Worm (Caenorhabditis elegans): Measurements from ENCODE around the gene csp-1.

Gene csp-1

ce11 chrII:13575018-13575948 is 25.7 kb upstream of the csp-1 start, which contains the start of the genes mrpl-37 and lin-38 (continued):
- peak; percentile 29 for TF ChIP-seq nhr-28 (tag; optimal IDR thresholded peaks at IDR 0.05)
- TF ChIP-seq dmd-6 (GFP tag; IDR thresholded peaks at IDR 0.05): no peak
- TF ChIP-seq D1046.2 (GFP tag; IDR thresholded peaks at IDR 0.05): no peak
- no peak for TF ChIP-seq ztf-7 (tag; optimal IDR thresholded peaks at IDR 0.05)
- peak; percentile 73 for TF ChIP-seq mep-1 (tag; optimal IDR thresholded peaks at IDR 0.05)
- no peak for TF ChIP-seq Y5F2A.4 (GFP tag; optimal IDR thresholded peaks at IDR 0.05)
- TF ChIP-seq nhr-48 (tag; optimal IDR thresholded peaks at IDR 0.05): no peak
- no peak for TF ChIP-seq Y75B8A.6 (GFP tag; IDR thresholded peaks at IDR 0.05)
- TF ChIP-seq hlh-30 (tag; optimal IDR thresholded peaks at IDR 0.05; ENCODE audit: insufficient read depth): peak; percentile 80
- no peak for TF ChIP-seq pqm-1 (tag; optimal IDR thresholded peaks at IDR 0.05)
- TF ChIP-seq dve-1 (tag; optimal IDR thresholded peaks at IDR 0.05; ENCODE audit: insufficient read depth): peak; percentile 64
- no peak for TF ChIP-seq Y48G9A.11 (GFP tag; IDR thresholded peaks at IDR 0.05)
- no peak for TF ChIP-seq unc-62 (GFP tag; optimal IDR thresholded peaks at IDR 0.05 in 1 of 2)
- no peak for TF ChIP-seq unc-62 (tag; optimal IDR thresholded peaks at IDR 0.05)
- no peak for TF ChIP-seq spr-1 (tag; optimal IDR thresholded peaks at IDR 0.05)
- TF ChIP-seq lin-1 (GFP tag; IDR thresholded peaks at IDR 0.05): no peak
- TF ChIP-seq egl-27 (tag; optimal IDR thresholded peaks at IDR 0.05): no peak
- TF ChIP-seq rbr-2 (tag; optimal IDR thresholded peaks at IDR 0.05): peak; percentile 58
- no peak for TF ChIP-seq hlh-11 (tag; optimal IDR thresholded peaks at IDR 0.05)
- peak; percentile 58 for TF ChIP-seq nhr-6 (tag; optimal IDR thresholded peaks at IDR 0.05)
- no peak for TF ChIP-seq snpc-4 (tag; optimal IDR thresholded peaks at IDR 0.05)
- TF ChIP-seq F44E2.7 (GFP tag; IDR thresholded peaks at IDR 0.05): no peak
- no peak for TF ChIP-seq spr-3 (GFP tag; optimal IDR thresholded peaks at IDR 0.05)
- no peak for TF ChIP-seq nhr-76 (tag; optimal IDR thresholded peaks at IDR 0.05)
- no peak for TF ChIP-seq daf-8 (GFP tag; IDR thresholded peaks at IDR 0.05)
- TF ChIP-seq duxl-1 (tag; optimal IDR thresholded peaks at IDR 0.05; ENCODE audit: poor library complexity): no peak
- no peak for TF ChIP-seq zfp-2 (tag; optimal IDR thresholded peaks at IDR 0.05)
- TF ChIP-seq mxl-3 (GFP tag; optimal IDR thresholded peaks at IDR 0.05): no peak
- TF ChIP-seq zag-1 (tag; optimal IDR thresholded peaks at IDR 0.05): no peak
- no peak for TF ChIP-seq saeg-2 (GFP tag; IDR thresholded peaks at IDR 0.05)
- TF ChIP-seq snpc-1.2 (GFP tag; IDR thresholded peaks at IDR 0.05): no peak
- TF ChIP-seq tra-1 (GFP tag; IDR thresholded peaks at IDR 0.05): no peak
- peak; percentile 25 for TF ChIP-seq F37D6.2 (tag; optimal IDR thresholded peaks at IDR 0.05)
- no peak for TF ChIP-seq nhr-10 (tag; optimal IDR thresholded peaks at IDR 0.05)
- TF ChIP-seq ceh-32 (tag; optimal IDR thresholded peaks at IDR 0.05; ENCODE audit: poor library complexity): no peak
- peak in 1 of 2 experiments; percentile 55 for TF ChIP-seq mdl-1 (tag; optimal IDR thresholded peaks at IDR 0.05)
- no peak for TF ChIP-seq aly-2 (tag; optimal IDR thresholded peaks at IDR 0.05)
- no peak for TF ChIP-seq nhr-237 (tag; optimal IDR thresholded peaks at IDR 0.05)
- TF ChIP-seq daf-12 (tag; optimal IDR thresholded peaks at IDR 0.05): no peak
- TF ChIP-seq attf-4 (tag; optimal IDR thresholded peaks at IDR 0.05): no peak
- no peak for TF ChIP-seq ctbp-1 (GFP tag; IDR thresholded peaks at IDR 0.05)
- no peak for TF ChIP-seq T20F7.1 (GFP tag; optimal IDR thresholded peaks at IDR 0.05)
- peak; percentile 48 for TF ChIP-seq nhr-11 (tag; optimal IDR thresholded peaks at IDR 0.05)
- TF ChIP-seq cey-2 (tag; optimal IDR thresholded peaks at IDR 0.05; ENCODE audit: borderline replicate concordance, insufficient read depth): no peak
- TF ChIP-seq F49E8.2 (tag; optimal IDR thresholded peaks at IDR 0.05; ENCODE audit: borderline replicate concordance): peak; percentile 13
- peak; percentile 53 for TF ChIP-seq fkh-10 (GFP tag; optimal IDR thresholded peaks at IDR 0.05)
- no peak for TF ChIP-seq unc-130 (GFP tag; optimal IDR thresholded peaks at IDR 0.05)
- no peak for TF ChIP-seq ceh-44 (GFP tag; IDR thresholded peaks at IDR 0.05)
- peak; percentile 15 to 78 for TF ChIP-seq lsy-2 (tag; optimal IDR thresholded peaks at IDR 0.05)
- no peak for TF ChIP-seq F10B5.3 (tag; optimal IDR thresholded peaks at IDR 0.05)

All from whole organism, L4 larva.